Fruit fly (Drosophila melanogaster) whole organism, embryonic: ENCODE data around the gene mus301.

ENCODE experiments used
- Ada2b ChIP-seq: fragments of 200-800 bp; sonication (Bioruptor generic); IDR thresholded peaks from 2 replicates; pipeline ENCODE4 v1.3.6; 2022; ENCODE audit warnings: missing biosample characterization, missing genetic modification characterization
- Aef1 ChIP-seq: fragments of 200-800 bp; sonication (Bioruptor generic); IDR thresholded peaks from 3 replicates; pipeline ENCODE4 v1.3.6; 2022; ENCODE audit warnings: missing biosample characterization, missing genetic modification characterization
- Blimp-1 ChIP-seq: fragments of 200-800 bp; sonication (Bioruptor generic); optimal IDR thresholded peaks from 3 replicates; lab custom pipeline; 2018; ENCODE audit warnings: missing biosample characterization, missing genetic modification characterization, mild to moderate bottlenecking, moderate library complexity, missing genetic modification reagents
- CG10209 ChIP-seq: fragments of 200-800 bp; sonication (Bioruptor generic); optimal IDR thresholded peaks from 3 replicates; lab custom pipeline; 2017; ENCODE audit warnings: missing biosample characterization, mild to moderate bottlenecking, missing genetic modification characterization, missing genetic modification reagents
- CG10267 ChIP-seq: fragments of 200-800 bp; sonication (Bioruptor generic); optimal IDR thresholded peaks from 2 replicates; lab custom pipeline; 2018; ENCODE audit warnings: missing biosample characterization, mild to moderate bottlenecking, missing genetic modification characterization, moderate library complexity
- CG10565 ChIP-seq: fragments of 200-800 bp; sonication (Bioruptor generic); optimal IDR thresholded peaks from 3 replicates; lab custom pipeline; 2016; ENCODE audit warnings: missing biosample characterization, mild to moderate bottlenecking, missing genetic modification characterization
- CG10979 ChIP-seq: fragments of 200-800 bp; sonication (Bioruptor generic); optimal IDR thresholded peaks from 2 replicates; lab custom pipeline; 2018; ENCODE audit warnings: missing biosample characterization, mild to moderate bottlenecking, missing genetic modification characterization, moderate library complexity
- CG11723 ChIP-seq: fragments of 200-800 bp; sonication (Bioruptor generic); optimal IDR thresholded peaks from 2 replicates; lab custom pipeline; 2017; ENCODE audit warnings: missing biosample characterization, mild to moderate bottlenecking, missing genetic modification characterization
- CG13775 ChIP-seq: fragments of 200-800 bp; sonication (Bioruptor generic); optimal IDR thresholded peaks from 3 replicates; lab custom pipeline; 2017; ENCODE audit warnings: missing biosample characterization, mild to moderate bottlenecking, missing genetic modification characterization
- CG14441 ChIP-seq: fragments of 200-800 bp; sonication (Bioruptor generic); IDR thresholded peaks from 2 replicates; pipeline ENCODE4 v1.3.6; 2022; ENCODE audit warnings: missing biosample characterization, missing genetic modification characterization
- CG1603 ChIP-seq: fragments of 200-800 bp; sonication (Bioruptor generic); optimal IDR thresholded peaks from 2 replicates; lab custom pipeline; 2019; ENCODE audit warnings: missing biosample characterization, mild to moderate bottlenecking, missing genetic modification characterization, moderate library complexity
- CG17186 ChIP-seq: fragments of 200-800 bp; sonication (Bioruptor generic); optimal IDR thresholded peaks from 3 replicates; lab custom pipeline; 2017; ENCODE audit warnings: missing biosample characterization, missing genetic modification reagents, missing genetic modification characterization
- CG3163 ChIP-seq: fragments of 200-800 bp; sonication (Bioruptor generic); optimal IDR thresholded peaks from 3 replicates; lab custom pipeline; 2016; ENCODE audit warnings: missing biosample characterization, missing genetic modification characterization
- CG3838 ChIP-seq: fragments of 200-800 bp; sonication (Bioruptor generic); optimal IDR thresholded peaks from 3 replicates; lab custom pipeline; 2016; ENCODE audit warnings: missing biosample characterization, missing genetic modification characterization
- CG3847 ChIP-seq: fragments of 200-800 bp; sonication (Bioruptor generic); IDR thresholded peaks from 2 replicates; pipeline ENCODE4 v1.3.6; 2022; ENCODE audit warnings: missing biosample characterization, missing genetic modification characterization
- CG4328 ChIP-seq: fragments of 200-800 bp; sonication (Bioruptor generic); optimal IDR thresholded peaks from 3 replicates; lab custom pipeline; 2017; ENCODE audit warnings: missing biosample characterization, missing genetic modification reagents, missing genetic modification characterization
- CG4617 ChIP-seq: fragments of 200-800 bp; sonication (Bioruptor generic); optimal IDR thresholded peaks from 3 replicates; lab custom pipeline; 2016; ENCODE audit warnings: missing biosample characterization, missing genetic modification characterization, borderline replicate concordance
- CG5245 ChIP-seq: fragments of 200-800 bp; sonication (Bioruptor generic); optimal IDR thresholded peaks from 3 replicates; lab custom pipeline; 2016; ENCODE audit warnings: missing biosample characterization, missing genetic modification characterization
- CG7372 ChIP-seq: fragments of 200-800 bp; sonication (Bioruptor generic); IDR thresholded peaks from 2 replicates; pipeline ENCODE4 v1.3.6; 2022; ENCODE audit warnings: missing biosample characterization, missing genetic modification characterization
- CG7928 ChIP-seq: fragments of 200-800 bp; sonication (Bioruptor generic); optimal IDR thresholded peaks from 2 replicates; lab custom pipeline; 2017; ENCODE audit warnings: missing biosample characterization, mild to moderate bottlenecking, missing genetic modification characterization
- Dip2 ChIP-seq: fragments of 200-800 bp; sonication (Bioruptor generic); IDR thresholded peaks from 2 replicates; pipeline ENCODE4 v1.3.6; 2022; ENCODE audit warnings: missing biosample characterization, missing genetic modification characterization
- Dip3 ChIP-seq: fragments of 200-800 bp; sonication (Bioruptor generic); optimal IDR thresholded peaks from 3 replicates; lab custom pipeline; 2016; ENCODE audit warnings: missing biosample characterization, missing genetic modification characterization
- Doc3 ChIP-seq: fragments of 200-800 bp; sonication (Bioruptor generic); IDR thresholded peaks from 3 replicates; pipeline ENCODE4 v1.3.6; 2022; ENCODE audit warnings: missing biosample characterization, missing genetic modification characterization; ENCODE audit not compliant: partially characterized antibody
- Dref ChIP-seq: fragments of 200-800 bp; sonication (Bioruptor generic); IDR thresholded peaks from 2 replicates; pipeline ENCODE4 v1.3.6; 2022; ENCODE audit warnings: missing biosample characterization, missing genetic modification characterization
- Gsc ChIP-seq: fragments of 200-800 bp; sonication (Bioruptor generic); IDR thresholded peaks from 2 replicates; pipeline ENCODE4 v1.3.6; 2022; ENCODE audit warnings: missing biosample characterization, missing genetic modification characterization
- Hand ChIP-seq: fragments of 200-800 bp; sonication (Bioruptor generic); optimal IDR thresholded peaks from 2 replicates; lab custom pipeline; 2017; ENCODE audit warnings: mild to moderate bottlenecking, missing biosample characterization, missing genetic modification reagents, missing genetic modification characterization
- HmgD ChIP-seq: fragments of 200-800 bp; sonication (Bioruptor generic); optimal IDR thresholded peaks from 3 replicates; lab custom pipeline; 2016; ENCODE audit warnings: missing biosample characterization, missing genetic modification characterization
- Hr39 ChIP-seq: fragments of >200 bp; optimal IDR thresholded peaks from 2 replicates; lab custom pipeline; 2017
- Kr ChIP-seq: fragments of 200-800 bp; sonication (Bioruptor generic); optimal IDR thresholded peaks from 2 replicates; lab custom pipeline; 2017; ENCODE audit warnings: missing biosample characterization, mild to moderate bottlenecking, missing genetic modification characterization
- Mad ChIP-seq: fragments of 200-800 bp; sonication (Bioruptor generic); optimal IDR thresholded peaks from 2 replicates; lab custom pipeline; 2016; ENCODE audit warnings: missing biosample characterization, missing genetic modification characterization
- Myb ChIP-seq: fragments of 200-800 bp; sonication (Bioruptor generic); optimal IDR thresholded peaks from 2 replicates; lab custom pipeline; 2016; ENCODE audit warnings: missing biosample characterization, missing genetic modification characterization
- NC2α ChIP-seq: fragments of 200-800 bp; sonication (Bioruptor generic); optimal IDR thresholded peaks from 2 replicates; lab custom pipeline; 2016; ENCODE audit warnings: missing biosample characterization, missing genetic modification characterization
- Side ChIP-seq: fragments of 200-800 bp; sonication (Bioruptor generic); optimal IDR thresholded peaks from 2 replicates; lab custom pipeline; 2016; ENCODE audit warnings: missing biosample characterization, missing genetic modification characterization
- Sin3A ChIP-seq: fragments of >200 bp; optimal IDR thresholded peaks from 2 replicates; lab custom pipeline; 2018
- TFAM ChIP-seq: fragments of 200-800 bp; sonication (Bioruptor generic); optimal IDR thresholded peaks from 2 replicates; lab custom pipeline; 2017; ENCODE audit warnings: missing biosample characterization, missing genetic modification characterization, inconsistent platforms
- ara ChIP-seq: fragments of 200-800 bp; sonication (Bioruptor generic); IDR thresholded peaks from 2 replicates; pipeline ENCODE4 v1.3.6; 2022; ENCODE audit warnings: missing biosample characterization, missing genetic modification characterization
- az2 ChIP-seq: fragments of 200-800 bp; sonication (Bioruptor generic); optimal IDR thresholded peaks from 3 replicates; lab custom pipeline; 2016; ENCODE audit warnings: missing biosample characterization, missing genetic modification characterization
- chif ChIP-seq, 2 experiments: fragments of 200-800 bp; sonication (Bioruptor generic); optimal IDR thresholded peaks; 3 replicates each; lab custom pipeline; 2016; ENCODE audit warnings: missing biosample characterization in 2 of 2, missing genetic modification characterization in 2 of 2
- dati ChIP-seq: fragments of 200-800 bp; sonication (Bioruptor generic); IDR thresholded peaks from 2 replicates; pipeline ENCODE4 v1.3.6; 2022; ENCODE audit warnings: missing biosample characterization, missing genetic modification characterization
- gcm ChIP-seq: fragments of 200-800 bp; sonication (Bioruptor generic); optimal IDR thresholded peaks from 2 replicates; lab custom pipeline; 2019; ENCODE audit warnings: missing biosample characterization, mild to moderate bottlenecking, missing genetic modification characterization, moderate library complexity
- ham ChIP-seq: fragments of 200-800 bp; sonication (Bioruptor generic); IDR thresholded peaks from 2 replicates; pipeline ENCODE4 v1.3.6; 2022; ENCODE audit warnings: missing biosample characterization, missing genetic modification characterization
- hb ChIP-seq: fragments of 200-800 bp; sonication (Bioruptor generic); IDR thresholded peaks from 3 replicates; pipeline ENCODE4 v1.3.6; 2022; ENCODE audit warnings: missing biosample characterization, missing genetic modification characterization; ENCODE audit not compliant: partially characterized antibody
- lbe ChIP-seq: fragments of 200-800 bp; sonication (Bioruptor generic); optimal IDR thresholded peaks from 2 replicates; lab custom pipeline; 2016; ENCODE audit warnings: missing biosample characterization, mild to moderate bottlenecking, missing genetic modification characterization
- lola ChIP-seq, 3 experiments: fragments of >200 bp in 2 of 3; fragments of 200-800 bp in 1 of 3; sonication (Bioruptor generic) in 1 of 3; optimal IDR thresholded peaks; 2 replicates each; lab custom pipeline; 2017 to 2019; ENCODE audit warnings: missing biosample characterization in 3 of 3, missing genetic modification characterization in 3 of 3, mild to moderate bottlenecking in 1 of 3, moderate library complexity in 1 of 3
- maf-S ChIP-seq: fragments of 200-800 bp; sonication (Bioruptor generic); optimal IDR thresholded peaks from 2 replicates; lab custom pipeline; 2016; ENCODE audit warnings: missing biosample characterization, missing genetic modification characterization
- peb ChIP-seq: fragments of 200-800 bp; sonication (Bioruptor generic); IDR thresholded peaks from 2 replicates; pipeline ENCODE4 v1.3.6; 2022; ENCODE audit warnings: missing biosample characterization, missing genetic modification characterization
- pzg ChIP-seq: fragments of 200-800 bp; sonication (Bioruptor generic); optimal IDR thresholded peaks from 3 replicates; lab custom pipeline; 2018; ENCODE audit warnings: missing biosample characterization, mild to moderate bottlenecking, missing genetic modification characterization, moderate library complexity
- seq ChIP-seq: fragments of 200-800 bp; sonication (Bioruptor generic); IDR thresholded peaks from 2 replicates; pipeline ENCODE4 v1.3.6; 2022; ENCODE audit warnings: missing biosample characterization, missing genetic modification characterization
- stwl ChIP-seq: fragments of 200-800 bp; sonication (Bioruptor generic); optimal IDR thresholded peaks from 3 replicates; lab custom pipeline; 2018; ENCODE audit warnings: missing biosample characterization, mild to moderate bottlenecking, missing genetic modification characterization, moderate library complexity
- tap ChIP-seq: fragments of 200-800 bp; optimal IDR thresholded peaks from 3 replicates; lab custom pipeline; 2019; ENCODE audit warnings: missing biosample characterization, mild to moderate bottlenecking, missing genetic modification characterization, moderate library complexity
- usp ChIP-seq: fragments of >200 bp; optimal IDR thresholded peaks from 2 replicates; lab custom pipeline; 2017; ENCODE audit warnings: missing biosample characterization, missing genetic modification characterization
- zen2 ChIP-seq: fragments of 200-800 bp; sonication (Bioruptor generic); IDR thresholded peaks from 3 replicates; pipeline ENCODE4 v1.3.6; 2022; ENCODE audit warnings: missing biosample characterization, missing genetic modification characterization; ENCODE audit not compliant: partially characterized antibody

The mus301 gene

DNA sequence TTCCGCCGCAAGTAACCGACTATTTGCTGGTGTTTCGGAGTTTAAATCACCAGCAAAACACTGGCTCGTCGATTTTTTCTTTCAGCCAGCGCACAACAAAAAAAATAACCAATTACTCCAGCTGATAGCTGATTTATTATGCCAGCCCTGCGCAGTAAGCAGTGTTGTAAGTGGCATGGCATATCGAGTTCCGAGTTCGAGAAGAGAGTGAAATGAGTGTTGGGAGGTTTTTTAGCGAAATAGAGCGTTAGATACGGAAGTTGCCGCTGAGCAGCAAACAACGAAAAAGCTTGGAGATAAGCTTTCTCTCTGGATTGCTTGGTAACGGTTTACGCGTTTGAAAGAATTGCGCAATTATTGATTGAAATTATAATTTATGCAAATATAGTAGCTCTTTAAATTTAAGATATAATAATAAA is 45.9 kb upstream of the mus301 start, which contains the start of gene CG7565 (continued):
- TF ChIP-seq CG14441 (GFP tag; lab: Robert Waterston, UW) (no peak), NC2α (GFP tag; lab: Kevin White, UChicago) (no peak), Hand (GFP tag; lab: Kevin White, UChicago) (peak; percentile 62), CG4617 (peak; percentile 49), seq (no peak), Side (peak; percentile 51), ara (0 out of 2 replicates have a peak, but pooled peaks have one; percentile 5), tap (tag; lab: Kevin White, UChicago) (peak; percentile 3), TFAM (no peak), lola (GFP tag; optimal IDR thresholded peaks at IDR 0.05; lab: Kevin White, UChicago) (no peak), Doc3 (GFP tag; lab: Robert Waterston, UW) (peak; percentile 60; the same call in 1 of the 3 replicates), Myb (GFP tag; lab: Kevin White, UChicago) (peak; percentile 77), CG7372 (no peak), CG3847 (GFP tag; lab: Robert Waterston, UW) (peak; percentile 49), CG5245 (GFP tag; lab: Kevin White, UChicago) (no peak), Dref (GFP tag; lab: Robert Waterston, UW) (no peak), az2 (GFP tag; lab: Kevin White, UChicago) (peak; percentile 20), Hr39 (lab: Kevin White, UChicago) (no peak), usp (no peak), CG11723 (peak; percentile 5), CG3163 (GFP tag; lab: Kevin White, UChicago) (peak; percentile 66), CG1603 (tag; lab: Kevin White, UChicago) (peak; percentile 69), chif (GFP tag; optimal IDR thresholded peaks at IDR 0.05; lab: Kevin White, UChicago) (peak in 1 of 2 experiments; percentile 24), hb (GFP tag; lab: Robert Waterston, UW) (no peak), Aef1 (GFP tag; lab: Robert Waterston, UW) (no peak), stwl (peak; percentile 99), Dip2 (GFP tag; lab: Robert Waterston, UW) (no peak), Mad (no peak), CG13775 (GFP tag; lab: Kevin White, UChicago) (peak; percentile 32), CG10565 (no peak), CG10979 (tag; lab: Kevin White, UChicago) (no peak), Sin3A (no peak), HmgD (GFP tag; lab: Kevin White, UChicago) (peak; percentile 28), Ada2b (GFP tag; lab: Robert Waterston, UW) (no peak), pzg (peak; percentile 81), CG3838 (GFP tag; lab: Kevin White, UChicago) (no peak), ham (no peak), CG10267 (peak; percentile 93), gcm (GFP tag; lab: Kevin White, UChicago) (no peak), lbe (GFP tag; lab: Kevin White, UChicago) (peak; percentile 21), CG10209 (GFP tag; lab: Kevin White, UChicago) (peak; percentile 49), peb (GFP tag; lab: Robert Waterston, UW) (no peak), dati (GFP tag; lab: Robert Waterston, UW) (no peak), Kr (GFP tag; lab: Kevin White, UChicago) (no peak), Dip3 (GFP tag; lab: Kevin White, UChicago) (peak; percentile 51), zen2 (peak; percentile 32; the same call in 1 of the 3 replicates), CG4328 (GFP tag; lab: Kevin White, UChicago) (peak; percentile 40), CG17186 (peak; percentile 77), Gsc (no peak), CG7928 (GFP tag; lab: Kevin White, UChicago) (peak; percentile 93), maf-S (peak; percentile 42), Blimp-1 (GFP tag; lab: Kevin White, UChicago) (no peak)
